Worm (Caenorhabditis elegans) whole organism, young adult: ENCODE data around the gene sru-22.

ENCODE experiments used
- B0336.3 ChIP-seq: fragments of 200-800 bp; sonication (Bioruptor generic); IDR thresholded peaks from 2 replicates; pipeline ENCODE4 v1.3.6; 2022; ENCODE audit warnings: missing genetic modification characterization, missing compliant biosample characterization
- C06A6.2 ChIP-seq: fragments of 200-800 bp; sonication (Bioruptor generic); conservative IDR thresholded peaks from 2 replicates; pipeline ENCODE4 v1.3.6; 2022; ENCODE audit warnings: missing genetic modification characterization, missing compliant biosample characterization
- F22D6.2 ChIP-seq: sonication (generic microtip); optimal IDR thresholded peaks from 2 replicates; lab custom pipeline; 2016; ENCODE audit warnings: mild to moderate bottlenecking, missing genetic modification characterization, missing compliant biosample characterization
- F39B2.1 ChIP-seq: fragments of 200-800 bp; sonication (Bioruptor generic); IDR thresholded peaks from 2 replicates; pipeline ENCODE4 v1.3.6; 2022; ENCODE audit warnings: missing genetic modification reagents, missing genetic modification characterization, missing compliant biosample characterization
- K11D2.4 ChIP-seq: fragments of 200-800 bp; sonication (Bioruptor generic); IDR thresholded peaks from 2 replicates; pipeline ENCODE4 v1.3.6; 2022; ENCODE audit warnings: missing genetic modification reagents, missing genetic modification characterization, missing compliant biosample characterization
- T26A5.8 ChIP-seq: sonication (generic microtip); optimal IDR thresholded peaks from 2 replicates; lab custom pipeline; 2016; ENCODE audit warnings: missing genetic modification characterization, missing compliant biosample characterization
- Y53F4B.3 ChIP-seq: fragments of 200-800 bp; sonication (Bioruptor generic); IDR thresholded peaks from 2 replicates; pipeline ENCODE4 v1.3.6; 2022; ENCODE audit warnings: missing genetic modification reagents, missing genetic modification characterization, missing compliant biosample characterization
- Y67H2A.10 ChIP-seq: fragments of 200-800 bp; sonication (Bioruptor generic); conservative IDR thresholded peaks from 2 replicates; pipeline ENCODE4 v1.3.6; 2022; ENCODE audit warnings: missing genetic modification reagents, missing genetic modification characterization, missing compliant biosample characterization
- ama-1 ChIP-seq, 3 experiments: fragments of 150-350 bp in 1 of 3; sonication (generic microtip) in 2 of 3; optimal IDR thresholded peaks; 2 replicates each; lab custom pipeline; 2014 to 2018; ENCODE audit warnings: missing biosample characterization in 2 of 3, missing genetic modification characterization in 2 of 3, missing genetic modification reagents in 2 of 3
- athp-1 ChIP-seq: sonication (generic microtip); optimal IDR thresholded peaks from 2 replicates; lab custom pipeline; 2017; ENCODE audit warnings: mild to moderate bottlenecking, missing genetic modification characterization, missing compliant biosample characterization
- attf-3 ChIP-seq: fragments of 200-800 bp; sonication (Bioruptor generic); conservative IDR thresholded peaks from 2 replicates; pipeline ENCODE4 v1.3.6; 2022; ENCODE audit warnings: missing genetic modification reagents, missing genetic modification characterization, missing compliant biosample characterization
- attf-5 ChIP-seq: fragments of 200-800 bp; sonication (Bioruptor generic); optimal IDR thresholded peaks from 2 replicates; lab custom pipeline; 2018; ENCODE audit warnings: mild to moderate bottlenecking, missing genetic modification characterization, missing compliant biosample characterization
- ceh-100 ChIP-seq: fragments of 200-800 bp; sonication (Bioruptor generic); IDR thresholded peaks from 2 replicates; pipeline ENCODE4 v1.3.6; 2022; ENCODE audit warnings: missing genetic modification reagents, missing genetic modification characterization, missing compliant biosample characterization
- ceh-27 ChIP-seq: fragments of 200-800 bp; sonication (Bioruptor generic); optimal IDR thresholded peaks from 2 replicates; lab custom pipeline; 2018; ENCODE audit warnings: mild to moderate bottlenecking, missing genetic modification characterization, moderate library complexity, missing compliant biosample characterization
- ceh-58 ChIP-seq: fragments of 200-800 bp; sonication (Bioruptor generic); IDR thresholded peaks from 2 replicates; pipeline ENCODE4 v1.3.6; 2022; ENCODE audit warnings: missing genetic modification characterization, missing compliant biosample characterization
- dox-1 ChIP-seq: fragments of 200-800 bp; sonication (Bioruptor generic); IDR thresholded peaks from 2 replicates; pipeline ENCODE4 v1.3.6; 2022; ENCODE audit warnings: missing genetic modification reagents, missing genetic modification characterization, missing compliant biosample characterization
- egl-44 ChIP-seq: fragments of 200-800 bp; sonication (Bioruptor generic); IDR thresholded peaks from 2 replicates; pipeline ENCODE4 v1.3.6; 2022; ENCODE audit warnings: missing genetic modification reagents, missing genetic modification characterization, missing compliant biosample characterization
- gei-17 ChIP-seq: fragments of 200-800 bp; sonication (Bioruptor generic); optimal IDR thresholded peaks from 2 replicates; lab custom pipeline; 2018; ENCODE audit warnings: mild to moderate bottlenecking, missing genetic modification characterization, missing compliant biosample characterization
- hlh-26 ChIP-seq: fragments of 200-800 bp; sonication (Bioruptor generic); conservative IDR thresholded peaks from 2 replicates; pipeline ENCODE4 v1.3.6; 2022; ENCODE audit warnings: missing genetic modification reagents, missing genetic modification characterization, missing compliant biosample characterization
- let-526 ChIP-seq: fragments of 200-800 bp; sonication (Bioruptor generic); IDR thresholded peaks from 2 replicates; pipeline ENCODE4 v1.3.6; 2022; ENCODE audit warnings: missing genetic modification reagents, missing genetic modification characterization, missing compliant biosample characterization
- lin-26 ChIP-seq: fragments of 200-800 bp; sonication (Bioruptor generic); IDR thresholded peaks from 2 replicates; pipeline ENCODE4 v1.3.6; 2022; ENCODE audit warnings: missing genetic modification reagents, missing genetic modification characterization, missing compliant biosample characterization
- lin-35 ChIP-seq, 3 experiments: fragments of 150-350 bp in 2 of 3; sonication (generic microtip) in 1 of 3; optimal IDR thresholded peaks; 2 replicates each; lab custom pipeline; 2014 to 2018; ENCODE audit warnings: missing biosample characterization in 3 of 3, missing genetic modification characterization in 3 of 3, missing genetic modification reagents in 3 of 3
- lin-40 ChIP-seq: sonication (generic microtip); optimal IDR thresholded peaks from 2 replicates; lab custom pipeline; 2016; ENCODE audit warnings: missing genetic modification characterization, mild to moderate bottlenecking, missing compliant biosample characterization, missing genotype, missing genetic modification reagents
- lin-54 ChIP-seq: fragments of 200-800 bp; sonication (Bioruptor generic); optimal IDR thresholded peaks from 2 replicates; lab custom pipeline; 2018; ENCODE audit warnings: mild to moderate bottlenecking, missing genetic modification characterization, missing compliant biosample characterization
- lsl-1 ChIP-seq: fragments of 200-800 bp; sonication (Bioruptor generic); optimal IDR thresholded peaks from 2 replicates; lab custom pipeline; 2018; ENCODE audit warnings: mild to moderate bottlenecking, missing genetic modification characterization, moderate library complexity, missing compliant biosample characterization
- lsy-27 ChIP-seq: sonication (generic microtip); optimal IDR thresholded peaks from 2 replicates; lab custom pipeline; 2017; ENCODE audit warnings: missing genetic modification characterization, mild to moderate bottlenecking, missing compliant biosample characterization, antibody characterized with exemption, missing genotype, borderline replicate concordance; ENCODE audit not compliant: insufficient read depth
- madf-3 ChIP-seq: fragments of 200-800 bp; sonication (Bioruptor generic); IDR thresholded peaks from 2 replicates; pipeline ENCODE4 v1.3.6; 2022; ENCODE audit warnings: missing genetic modification reagents, missing genetic modification characterization, missing compliant biosample characterization
- madf-6 ChIP-seq: fragments of 200-800 bp; sonication (Bioruptor generic); IDR thresholded peaks from 2 replicates; pipeline ENCODE4 v1.3.6; 2022; ENCODE audit warnings: missing genetic modification reagents, missing genetic modification characterization, missing compliant biosample characterization
- mxl-1 ChIP-seq: sonication (generic microtip); optimal IDR thresholded peaks from 2 replicates; lab custom pipeline; 2016; ENCODE audit warnings: missing genetic modification characterization, missing compliant biosample characterization
- nhr-179 ChIP-seq: sonication (generic microtip); optimal IDR thresholded peaks from 2 replicates; lab custom pipeline; 2016; ENCODE audit warnings: mild to moderate bottlenecking, missing genetic modification characterization, missing compliant biosample characterization
- rec-8 ChIP-seq, 2 experiments: sonication (generic microtip); optimal IDR thresholded peaks; 2 replicates each; lab custom pipeline; 2016; ENCODE audit warnings: mild to moderate bottlenecking in 2 of 2, missing genetic modification characterization in 2 of 2, missing genetic modification reagents in 2 of 2, missing genotype in 2 of 2, missing biosample characterization in 1 of 2, missing compliant biosample characterization in 1 of 2, moderate library complexity in 1 of 2
- sea-2 ChIP-seq: fragments of 200-800 bp; sonication (Bioruptor generic); IDR thresholded peaks from 2 replicates; pipeline ENCODE4 v1.3.6; 2022; ENCODE audit warnings: missing genetic modification characterization, missing compliant biosample characterization
- snpc-1.1 ChIP-seq: sonication (generic microtip); optimal IDR thresholded peaks from 2 replicates; lab custom pipeline; 2017; ENCODE audit warnings: missing genetic modification characterization, mild to moderate bottlenecking, missing compliant biosample characterization, antibody characterized with exemption, moderate library complexity, missing genotype, missing genetic modification reagents; ENCODE audit not compliant: insufficient read depth
- tbp1 ChIP-seq: fragments of 200-800 bp; sonication (Bioruptor generic); optimal IDR thresholded peaks from 2 replicates; lab custom pipeline; 2018; ENCODE audit warnings: mild to moderate bottlenecking, missing genetic modification characterization, missing compliant biosample characterization
- tlf-1 ChIP-seq: fragments of 200-800 bp; sonication (Bioruptor generic); optimal IDR thresholded peaks from 2 replicates; lab custom pipeline; 2018; ENCODE audit warnings: mild to moderate bottlenecking, missing genetic modification characterization, missing compliant biosample characterization
- xnd-1 ChIP-seq: sonication (generic microtip); optimal IDR thresholded peaks from 2 replicates; lab custom pipeline; 2016; ENCODE audit warnings: missing genotype, missing genetic modification reagents, missing genetic modification characterization, missing compliant biosample characterization
- zfh-2 ChIP-seq: fragments of 200-800 bp; sonication (Bioruptor generic); conservative IDR thresholded peaks from 2 replicates; pipeline ENCODE4 v1.3.6; 2022; ENCODE audit warnings: missing genetic modification reagents, missing genetic modification characterization, missing compliant biosample characterization
- ztf-18 ChIP-seq: sonication (generic microtip); optimal IDR thresholded peaks from 2 replicates; lab custom pipeline; 2016; ENCODE audit warnings: missing genotype, mild to moderate bottlenecking, missing genetic modification characterization, missing compliant biosample characterization
- ztf-22 ChIP-seq: fragments of 200-800 bp; sonication (Bioruptor generic); optimal IDR thresholded peaks from 2 replicates; lab custom pipeline; 2018; ENCODE audit warnings: mild to moderate bottlenecking, missing genetic modification characterization, moderate library complexity, missing compliant biosample characterization
- ztf-25 ChIP-seq: fragments of 200-800 bp; sonication (Bioruptor generic); IDR thresholded peaks from 2 replicates; pipeline ENCODE4 v1.3.6; 2022; ENCODE audit warnings: missing genetic modification reagents, missing genetic modification characterization, missing compliant biosample characterization
- ztf-26 ChIP-seq: sonication (generic microtip); optimal IDR thresholded peaks from 2 replicates; lab custom pipeline; 2017; ENCODE audit warnings: missing genetic modification characterization, missing compliant biosample characterization
- ztf-6 ChIP-seq: fragments of 200-800 bp; sonication (Bioruptor generic); IDR thresholded peaks from 2 replicates; pipeline ENCODE4 v1.3.6; 2022; ENCODE audit warnings: missing genetic modification reagents, missing genetic modification characterization, missing compliant biosample characterization

The sru-22 gene

DNA sequence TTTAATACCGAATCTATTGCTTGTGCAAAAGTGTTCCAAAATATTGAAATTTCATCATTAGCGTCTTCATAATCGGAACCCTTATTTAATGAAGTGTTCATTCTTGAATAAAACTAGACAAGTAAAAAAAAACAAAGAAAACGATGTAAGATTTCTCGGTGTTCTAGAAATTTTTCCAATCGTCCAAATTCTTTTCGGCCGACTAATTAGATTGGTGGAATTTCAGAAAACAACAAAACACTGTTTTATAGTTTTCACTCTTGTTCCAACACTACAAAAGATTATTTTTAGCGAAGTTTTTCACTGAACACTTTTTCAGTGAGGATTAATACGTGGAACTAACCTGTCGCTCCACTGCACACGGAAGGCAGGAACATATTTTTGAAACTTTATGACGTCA lies 22.0 kb downstream of the sru-22 start, which contains the start of gene srw-56:
TSS of gene srw-56 (minus strand) at position 101 of the 400 bp plus-strand sequence.
- no peak for TF ChIP-seq ztf-6
- TF ChIP-seq C06A6.2, result no peak
- no peak for TF ChIP-seq Y53F4B.3
- no peak for TF ChIP-seq ceh-27 (GFP tag; lab: Kevin White, UChicago)
- TF ChIP-seq ceh-100 (GFP tag; lab: Robert Waterston, UW), result no peak
- no peak for TF ChIP-seq F39B2.1
- TF ChIP-seq ztf-25 (GFP tag; lab: Robert Waterston, UW), result no peak
- TF ChIP-seq madf-6 (GFP tag; lab: Robert Waterston, UW), result no peak
- TF ChIP-seq attf-5, result no peak
- TF ChIP-seq K11D2.4 (GFP tag; lab: Robert Waterston, UW), result no peak
- TF ChIP-seq lin-54, result no peak

DNA sequence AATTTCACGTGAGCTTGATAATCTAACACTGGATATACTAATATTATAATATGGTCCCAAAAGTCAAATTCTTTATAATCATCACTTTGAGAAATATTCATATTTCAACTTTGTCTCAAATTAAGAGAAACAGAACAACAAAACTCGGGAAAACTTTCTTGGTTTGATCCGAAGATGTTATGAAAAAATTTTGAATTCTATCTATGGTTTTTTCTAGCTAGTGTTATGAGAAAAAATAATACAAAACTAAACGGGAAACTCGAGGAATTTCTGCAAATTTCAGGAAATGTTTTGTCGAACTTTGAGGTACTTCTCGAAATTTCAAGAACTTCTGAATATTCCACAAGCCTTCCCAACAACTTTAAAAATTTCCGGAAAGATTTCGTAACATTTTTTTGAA lies 23.8 kb downstream of the sru-22 start, which contains the start of gene srw-59:
TSS of gene srw-59 (minus strand) at position 101 of the 400 bp plus-strand sequence.
- TF ChIP-seq lsl-1 (GFP tag; lab: Kevin White, UChicago) (no peak), athp-1 (no peak), rec-8 (tag; optimal IDR thresholded peaks at IDR 0.05; lab: Kevin White, UChicago) (no peak), Y67H2A.10 (GFP tag; lab: Robert Waterston, UW) (no peak), ztf-22 (GFP tag; lab: Kevin White, UChicago) (no peak), lin-40 (tag; lab: Kevin White, UChicago) (no peak), ceh-58 (GFP tag; lab: Robert Waterston, UW) (no peak), tbp1 (GFP tag; lab: Kevin White, UChicago) (no peak), B0336.3 (no peak), lsy-27 (no peak), xnd-1 (tag; lab: Kevin White, UChicago) (no peak), snpc-1.1 (tag; lab: Kevin White, UChicago) (no peak), sea-2 (no peak), madf-3 (GFP tag; lab: Robert Waterston, UW) (no peak), attf-3 (GFP tag; lab: Robert Waterston, UW) (no peak), madf-6 (GFP tag; lab: Robert Waterston, UW) (no peak), let-526 (GFP tag; lab: Robert Waterston, UW) (no peak)

DNA sequence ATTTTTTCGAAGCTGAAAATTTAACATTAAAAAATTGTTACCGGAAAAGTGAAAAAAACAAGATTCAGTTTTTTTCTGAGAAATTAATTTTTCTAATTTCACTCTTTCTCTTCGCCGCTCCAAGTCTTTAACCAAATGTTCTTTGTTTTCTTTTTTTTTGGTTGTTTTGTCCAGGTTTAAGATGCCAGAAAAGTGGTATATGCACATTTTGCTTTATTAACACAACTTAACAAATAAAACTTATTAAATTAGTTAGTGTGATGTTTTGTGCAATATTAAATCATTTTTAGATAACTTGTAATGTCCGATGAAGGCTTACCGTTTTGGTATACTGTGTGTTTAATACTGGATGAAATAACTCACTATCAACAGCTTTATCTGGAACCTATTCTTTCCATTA lies 31.6 kb downstream of the sru-22 start, which contains the start of gene srw-53:
TSS of gene srw-53 (plus strand) at position 301 of the 400 bp plus-strand sequence.
- TF ChIP-seq ztf-6 (no peak), lin-35 (GFP tag; optimal IDR thresholded peaks at IDR 0.05; lab: Kevin White, UChicago) (no peak)

DNA sequence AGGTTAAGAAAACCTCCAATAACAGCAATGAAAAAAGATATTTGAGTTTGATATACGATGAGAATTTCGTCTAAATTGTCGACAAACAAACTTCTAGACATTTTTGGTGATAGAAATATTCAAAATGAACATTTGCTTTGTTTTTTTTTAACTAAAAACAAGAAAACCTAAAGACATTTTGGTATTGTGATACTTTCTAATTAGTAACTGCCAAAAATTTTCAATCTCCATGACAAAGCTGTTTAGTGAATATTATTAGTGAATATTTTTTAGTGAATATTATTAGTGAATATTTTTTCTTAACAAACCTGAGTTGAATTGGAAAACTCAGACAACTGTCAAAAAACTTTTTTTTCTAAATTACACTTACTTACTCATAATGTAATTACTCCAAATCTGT lies 34.5 kb downstream of the sru-22 start, which contains the start of gene srw-55:
TSS of gene srw-55 (minus strand) at position 101 of the 400 bp plus-strand sequence.
- TF ChIP-seq F39B2.1 (no peak), T26A5.8 (tag; lab: Kevin White, UChicago) (no peak), lin-26 (no peak), mxl-1 (tag; lab: Kevin White, UChicago) (no peak), egl-44 (GFP tag; lab: Robert Waterston, UW) (no peak), C06A6.2 (no peak), dox-1 (GFP tag; lab: Robert Waterston, UW) (no peak), Y67H2A.10 (GFP tag; lab: Robert Waterston, UW) (no peak), gei-17 (no peak), ztf-26 (tag; lab: Kevin White, UChicago) (no peak), hlh-26 (GFP tag; lab: Robert Waterston, UW) (no peak), nhr-179 (tag; lab: Kevin White, UChicago) (no peak), tlf-1 (no peak), attf-5 (no peak), F22D6.2 (no peak), ama-1 (optimal IDR thresholded peaks at IDR 0.05; lab: Kevin White, UChicago) (no peak), ama-1 (GFP tag; optimal IDR thresholded peaks at IDR 0.05; lab: Kevin White, UChicago) (no peak), ztf-18 (no peak), zfh-2 (GFP tag; lab: Robert Waterston, UW) (no peak)
